Fruit fly (Drosophila melanogaster) whole organism, pupa: ENCODE measurements around the gene Prosbeta2.

Source experiments
- CG8159 ChIP-seq: fragments of 200-800 bp; sonication (Bioruptor generic); optimal IDR thresholded peaks from 3 replicates; lab custom pipeline; 2018; ENCODE audit warnings: missing biosample characterization, mild to moderate bottlenecking, missing genetic modification characterization, moderate library complexity
- Pif1B ChIP-seq: fragments of 200-800 bp; sonication (Bioruptor generic); optimal IDR thresholded peaks from 3 replicates; lab custom pipeline; 2016; ENCODE audit warnings: missing biosample characterization, missing genetic modification characterization
- rn ChIP-seq: fragments of 200-800 bp; sonication (Bioruptor generic); IDR thresholded peaks from 2 replicates; pipeline ENCODE4 v1.3.6; 2022; ENCODE audit warnings: missing biosample characterization, missing genetic modification characterization

DNA sequence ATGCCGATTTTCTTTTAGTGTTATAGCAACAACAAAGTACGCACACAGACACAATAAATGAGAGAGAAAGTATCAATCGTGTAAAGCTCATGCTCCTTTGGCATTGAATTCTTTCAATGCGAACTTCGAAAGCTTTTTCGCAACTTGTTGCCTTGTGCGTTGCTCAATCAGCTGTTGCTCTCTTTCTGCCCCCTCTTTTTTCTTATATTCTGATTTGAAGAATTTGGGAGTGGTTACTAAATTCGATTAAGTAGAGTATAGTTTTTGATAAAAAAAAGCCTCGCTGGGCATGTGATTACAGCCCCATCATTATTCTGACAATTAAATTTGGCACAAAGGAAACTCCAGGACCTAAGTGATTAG lies 34.9 kb downstream of the Prosbeta2 start:
- TF ChIP-seq rn (no peak), Pif1B (GFP tag; lab: Kevin White, UChicago) (no peak), CG8159 (tag; lab: Kevin White, UChicago) (no peak)
